Worm (Caenorhabditis elegans): Measurements from ENCODE around the gene rpi-1.

DNA sequence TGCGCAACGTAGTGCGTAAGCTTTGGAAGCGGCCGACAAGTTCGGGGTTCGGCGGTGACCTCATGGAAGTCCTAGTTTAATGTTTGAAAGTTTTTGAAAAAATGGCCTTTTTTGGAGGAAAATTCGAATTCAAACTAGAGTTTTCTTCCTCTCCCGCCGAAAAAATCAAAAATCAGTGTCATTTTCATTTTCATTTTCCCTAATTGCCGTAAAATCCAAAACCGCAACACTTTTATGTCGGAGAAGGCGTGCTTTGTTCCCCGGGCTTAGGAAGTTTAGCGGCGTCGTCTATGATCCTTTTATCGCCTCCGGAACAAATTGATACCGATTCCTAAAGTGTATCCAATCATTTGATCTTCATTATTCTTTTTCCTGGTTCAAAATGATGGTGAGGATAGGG, 37.3 kb downstream of the rpi-1 start, which contains the start of gene mltn-5:
- TF ChIP-seq F55B11.4 (tag; optimal IDR thresholded peaks at IDR 0.05; ENCODE audit: borderline replicate concordance, insufficient read depth) (no peak), snpc-4 (GFP tag; optimal IDR thresholded peaks at IDR 0.05) (no peak), snpc-4 (tag; optimal IDR thresholded peaks at IDR 0.05) (no peak), let-607 (tag; optimal IDR thresholded peaks at IDR 0.05) (no peak), repo-1 (tag; optimal IDR thresholded peaks at IDR 0.05) (no peak), tlf-1 (GFP tag; optimal IDR thresholded peaks at IDR 0.05) (no peak), unc-62 (GFP tag; optimal IDR thresholded peaks at IDR 0.05) (no peak), snpc-1.1 (tag; optimal IDR thresholded peaks at IDR 0.05; ENCODE audit: insufficient read depth) (no peak), mcd-1 (GFP tag; IDR thresholded peaks at IDR 0.05) (no peak), F52B5.7 (tag; optimal IDR thresholded peaks at IDR 0.05) (no peak), ceh-79 (tag; optimal IDR thresholded peaks at IDR 0.05) (no peak)
